Fruit fly (Drosophila melanogaster): ENCODE results near the gene CG8852.

CG8852 gene

DNA sequence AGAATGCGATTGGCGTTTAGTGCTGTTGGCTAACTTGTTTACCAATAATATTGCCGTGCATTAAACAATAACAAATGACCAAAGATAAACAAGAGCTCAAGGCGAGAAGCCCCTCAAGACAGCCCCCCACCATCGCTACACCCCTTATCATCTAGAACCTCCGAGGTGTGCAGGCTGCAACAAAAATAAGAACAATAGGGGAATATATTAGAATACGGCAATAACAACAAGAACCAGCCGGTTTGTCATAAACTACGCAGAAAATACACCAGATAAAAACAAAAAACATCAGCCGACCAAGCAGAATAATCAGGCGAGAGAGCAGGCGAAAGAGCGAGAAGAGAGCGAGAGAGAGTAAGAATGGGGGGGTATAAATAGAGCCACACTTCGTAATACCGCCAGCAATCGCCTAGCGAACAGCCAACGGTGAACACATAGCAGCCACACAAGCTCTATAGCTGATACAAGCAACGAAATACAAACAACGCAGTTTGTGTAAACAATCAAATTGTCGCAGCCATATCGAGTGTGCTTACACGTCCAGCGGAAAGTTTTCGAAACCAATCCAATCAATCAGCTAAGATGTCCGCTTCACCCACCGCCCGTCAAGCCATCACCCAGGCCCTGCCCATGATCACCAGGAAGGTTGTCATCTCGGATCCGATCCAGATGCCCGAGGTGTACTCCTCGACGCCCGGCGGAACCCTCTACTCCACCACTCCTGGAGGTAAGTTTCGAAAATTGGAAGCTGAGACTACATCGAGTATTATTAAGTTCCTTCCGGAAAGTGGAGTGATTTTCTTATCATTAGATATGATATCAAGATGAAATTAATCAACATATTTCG is 46.7 kb upstream of the CG8852 start, which contains the start of gene Thor (continued):
- TF ChIP-seq CG10654 (GFP tag; optimal IDR thresholded peaks at IDR 0.05) (peak; percentile 32), CG16815 (GFP tag; optimal IDR thresholded peaks at IDR 0.05) (no peak), emc (GFP tag; optimal IDR thresholded peaks at IDR 0.05) (peak; percentile 25), vvl (GFP tag; IDR thresholded peaks at IDR 0.05) (peak; percentile 87), crp (GFP tag; optimal IDR thresholded peaks at IDR 0.05) (peak in 1 of 2 experiments; percentile 19), ash1 (GFP tag; optimal IDR thresholded peaks at IDR 0.05) (peak; percentile 77), esg (GFP tag; conservative IDR thresholded peaks at IDR 0.05) (no peak), CG4404 (GFP tag; IDR thresholded peaks at IDR 0.05) (no peak), CG10267 (tag; optimal IDR thresholded peaks at IDR 0.05) (peak; percentile 28), insv (GFP tag; optimal IDR thresholded peaks at IDR 0.05) (peak in 1 of 2 experiments; percentile 25), CG10543 (GFP tag; optimal IDR thresholded peaks at IDR 0.05) (peak; percentile 94), Oaz (GFP tag; IDR thresholded peaks at IDR 0.05) (no peak), CG6689 (GFP tag; IDR thresholded peaks at IDR 0.05) (no peak), dati (GFP tag; IDR thresholded peaks at IDR 0.05) (peak; percentile 69), CG18011 (GFP tag; optimal IDR thresholded peaks at IDR 0.05) (peak; percentile 24), kay (GFP tag; optimal IDR thresholded peaks at IDR 0.05) (peak; percentile 24), tll (GFP tag; optimal IDR thresholded peaks at IDR 0.05) (no peak), danr (GFP tag; IDR thresholded peaks at IDR 0.05) (peak; percentile 65; the same call in 1 of the 2 replicates), eyg (GFP tag; optimal IDR thresholded peaks at IDR 0.05) (peak; percentile 72), CG8281 (tag; optimal IDR thresholded peaks at IDR 0.05) (no peak), CG12744 (GFP tag; optimal IDR thresholded peaks at IDR 0.05) (peak; percentile 56), luna (GFP tag; optimal IDR thresholded peaks at IDR 0.05) (peak; percentile 35), cad (GFP tag; optimal IDR thresholded peaks at IDR 0.05) (no peak), hb (GFP tag; IDR thresholded peaks at IDR 0.05; ENCODE audit: partially characterized antibody) (no peak), Atf3 (GFP tag; optimal IDR thresholded peaks at IDR 0.05) (peak; percentile 50), bigmax (GFP tag; optimal IDR thresholded peaks at IDR 0.05) (peak; percentile 44), sqz (GFP tag; optimal IDR thresholded peaks at IDR 0.05) (peak; percentile 83), CG11247 (GFP tag; IDR thresholded peaks at IDR 0.05) (peak; percentile 79), Eip74EF (GFP tag; optimal IDR thresholded peaks at IDR 0.05) (peak in 1 of 2 experiments; percentile 45), amos (GFP tag; IDR thresholded peaks at IDR 0.05; ENCODE audit: partially characterized antibody) (peak; percentile 57; the same call in 1 of the 2 replicates), CG3995 (GFP tag; optimal IDR thresholded peaks at IDR 0.05) (no peak), Dfd (GFP tag; optimal IDR thresholded peaks at IDR 0.05) (no peak), Hr3 (GFP tag; optimal IDR thresholded peaks at IDR 0.05) (peak; percentile 13), sim (GFP tag; IDR thresholded peaks at IDR 0.05) (peak; percentile 69; the same call in 1 of the 2 replicates), chinmo (GFP tag; IDR thresholded peaks at IDR 0.05; ENCODE audit: partially characterized antibody) (peak; percentile 98; the same call in 3 of the 4 replicates), CG34376 (GFP tag; optimal IDR thresholded peaks at IDR 0.05) (peak; percentile 93), CG11696 (GFP tag; IDR thresholded peaks at IDR 0.05) (peak; percentile 53; the same call in 1 of the 2 replicates), B-H1 (GFP tag; IDR thresholded peaks at IDR 0.05) (peak; percentile 38; the same call in 1 of the 3 replicates), pan (optimal IDR thresholded peaks at IDR 0.05) (no peak), pan (GFP tag; optimal IDR thresholded peaks at IDR 0.05 in 1 of 2, IDR thresholded peaks at IDR 0.05 in 1 of 2) (peak in 1 of 2 experiments; percentile 57), CG4854 (GFP tag; optimal IDR thresholded peaks at IDR 0.05) (peak; percentile 60), run (tag; optimal IDR thresholded peaks at IDR 0.05) (no peak), pros (GFP tag; optimal IDR thresholded peaks at IDR 0.05) (peak; percentile 68), cg (GFP tag; optimal IDR thresholded peaks at IDR 0.05) (peak; percentile 19), CG8359 (GFP tag; optimal IDR thresholded peaks at IDR 0.05; ENCODE audit: borderline replicate concordance) (peak; percentile 19), CG12219 (GFP tag; optimal IDR thresholded peaks at IDR 0.05) (peak; percentile 34), Mad (GFP tag; optimal IDR thresholded peaks at IDR 0.05) (peak; percentile 43), mld (GFP tag; IDR thresholded peaks at IDR 0.05; ENCODE audit: partially characterized antibody) (peak; percentile 55; the same call in 1 of the 3 replicates)

Measured in whole organism, embryonic.